Fruit fly (Drosophila melanogaster) whole organism, prepupa: ENCODE results near the gene dock.

ENCODE experiments used
- Blimp-1 ChIP-seq: fragments of 200-800 bp; sonication (Bioruptor generic); optimal IDR thresholded peaks from 3 replicates; lab custom pipeline; 2017; ENCODE audit warnings: missing biosample characterization, missing genetic modification characterization, mild to moderate bottlenecking, moderate library complexity, missing genetic modification reagents
- CG10669 ChIP-seq: fragments of 200-800 bp; sonication (Bioruptor generic); optimal IDR thresholded peaks from 3 replicates; lab custom pipeline; 2018; ENCODE audit warnings: missing biosample characterization, mild to moderate bottlenecking, missing genetic modification characterization, moderate library complexity
- CG11294 ChIP-seq: fragments of 200-800 bp; sonication (Bioruptor generic); IDR thresholded peaks from 2 replicates; pipeline ENCODE4 v1.3.6; 2022; ENCODE audit warnings: missing biosample characterization, missing genetic modification characterization
- CG11762 ChIP-seq: fragments of 200-800 bp; sonication (Bioruptor generic); optimal IDR thresholded peaks from 3 replicates; lab custom pipeline; 2016; ENCODE audit warnings: missing biosample characterization, missing genetic modification characterization; ENCODE audit not compliant: insufficient read depth
- CG11902 ChIP-seq: fragments of 200-800 bp; sonication (Bioruptor generic); optimal IDR thresholded peaks from 3 replicates; lab custom pipeline; 2016; ENCODE audit warnings: missing biosample characterization, missing genetic modification characterization
- CG15336 ChIP-seq: fragments of 200-800 bp; sonication (Bioruptor generic); IDR thresholded peaks from 2 replicates; pipeline ENCODE4 v1.3.6; 2022; ENCODE audit warnings: missing biosample characterization, missing genetic modification characterization
- CG1621 ChIP-seq: fragments of 200-800 bp; sonication (Bioruptor generic); optimal IDR thresholded peaks from 3 replicates; lab custom pipeline; 2018; ENCODE audit warnings: missing biosample characterization, mild to moderate bottlenecking, missing genetic modification characterization
- CG16779 ChIP-seq: fragments of 200-800 bp; sonication (Bioruptor generic); optimal IDR thresholded peaks from 3 replicates; lab custom pipeline; 2017; ENCODE audit warnings: missing biosample characterization, mild to moderate bottlenecking, missing genetic modification characterization
- CG3032 ChIP-seq: fragments of 200-800 bp; optimal IDR thresholded peaks from 2 replicates; lab custom pipeline; 2019; ENCODE audit warnings: missing biosample characterization, mild to moderate bottlenecking, missing genetic modification characterization, moderate library complexity
- CG31627 ChIP-seq: fragments of 200-800 bp; sonication (Bioruptor generic); optimal IDR thresholded peaks from 3 replicates; lab custom pipeline; 2016; ENCODE audit warnings: missing biosample characterization, missing genetic modification characterization
- CG34406 ChIP-seq: fragments of 200-800 bp; sonication (Bioruptor generic); optimal IDR thresholded peaks from 3 replicates; lab custom pipeline; 2016; ENCODE audit warnings: missing biosample characterization, missing genetic modification characterization
- CG3919 ChIP-seq: fragments of 200-800 bp; sonication (Bioruptor generic); optimal IDR thresholded peaks from 3 replicates; lab custom pipeline; 2016; ENCODE audit warnings: missing biosample characterization, missing genetic modification characterization
- CG4318 ChIP-seq: fragments of 200-800 bp; sonication (Bioruptor generic); optimal IDR thresholded peaks from 3 replicates; lab custom pipeline; 2017; ENCODE audit warnings: missing biosample characterization, mild to moderate bottlenecking, missing genetic modification characterization
- CG6163 ChIP-seq: fragments of 200-800 bp; sonication (Bioruptor generic); IDR thresholded peaks from 3 replicates; pipeline ENCODE4 v1.3.6; 2022; ENCODE audit warnings: missing biosample characterization, missing genetic modification characterization
- CG6276 ChIP-seq: fragments of 200-800 bp; sonication (Bioruptor generic); optimal IDR thresholded peaks from 2 replicates; lab custom pipeline; 2017; ENCODE audit warnings: missing biosample characterization, mild to moderate bottlenecking, missing genetic modification characterization
- CG6792 ChIP-seq: fragments of 200-800 bp; sonication (Bioruptor generic); optimal IDR thresholded peaks from 3 replicates; lab custom pipeline; 2016; ENCODE audit warnings: missing biosample characterization, missing genetic modification characterization
- CG6808 ChIP-seq: fragments of 200-800 bp; sonication (Bioruptor generic); optimal IDR thresholded peaks from 3 replicates; lab custom pipeline; 2017; ENCODE audit warnings: missing biosample characterization, missing genetic modification characterization, mild to moderate bottlenecking, moderate library complexity, missing genetic modification reagents
- CG6854 ChIP-seq: fragments of 200-800 bp; sonication (Bioruptor generic); optimal IDR thresholded peaks from 2 replicates; lab custom pipeline; 2017; ENCODE audit warnings: missing biosample characterization, mild to moderate bottlenecking, missing genetic modification characterization
- CG8119 ChIP-seq: fragments of 200-800 bp; sonication (Bioruptor generic); IDR thresholded peaks from 3 replicates; pipeline ENCODE4 v1.3.6; 2022; ENCODE audit warnings: missing biosample characterization, missing genetic modification characterization
- CG9139 ChIP-seq: fragments of 200-800 bp; sonication (Bioruptor generic); optimal IDR thresholded peaks from 3 replicates; lab custom pipeline; 2017; ENCODE audit warnings: missing biosample characterization, mild to moderate bottlenecking, missing genetic modification characterization
- Eip75B ChIP-seq: fragments of 200-800 bp; sonication (Bioruptor generic); optimal IDR thresholded peaks from 3 replicates; lab custom pipeline; 2016; ENCODE audit warnings: missing biosample characterization, missing genetic modification characterization
- Eip78C ChIP-seq: fragments of 200-800 bp; sonication (Bioruptor generic); peaks from one replicate; lab custom pipeline; 2016; ENCODE audit warnings: missing biosample characterization, missing genetic modification characterization
- Eip93F ChIP-seq: fragments of 200-800 bp; sonication (Bioruptor generic); optimal IDR thresholded peaks from 2 replicates; lab custom pipeline; 2016; ENCODE audit warnings: missing biosample characterization, mild to moderate bottlenecking, missing genetic modification characterization
- Ets96B ChIP-seq: fragments of 200-800 bp; optimal IDR thresholded peaks from 2 replicates; lab custom pipeline; 2019; ENCODE audit warnings: missing biosample characterization, mild to moderate bottlenecking, missing genetic modification characterization, moderate library complexity
- Gug ChIP-seq: fragments of 200-800 bp; sonication (Bioruptor generic); IDR thresholded peaks from 2 replicates; pipeline ENCODE4 v1.3.6; 2022; ENCODE audit warnings: missing biosample characterization, missing genetic modification characterization
- Hr38 ChIP-seq: sonication (Bioruptor generic); optimal IDR thresholded peaks from 2 replicates; lab custom pipeline; 2016; ENCODE audit warnings: missing biosample characterization, missing genetic modification characterization
- Hr39 ChIP-seq: fragments of 200-800 bp; sonication (Bioruptor generic); optimal IDR thresholded peaks from 2 replicates; lab custom pipeline; 2016; ENCODE audit warnings: missing biosample characterization, missing genetic modification characterization
- Hr4 ChIP-seq: fragments of 200-800 bp; sonication (Bioruptor generic); optimal IDR thresholded peaks from 3 replicates; lab custom pipeline; 2016; ENCODE audit warnings: missing biosample characterization, missing genetic modification characterization
- Lpt ChIP-seq: fragments of 200-800 bp; sonication (Bioruptor generic); optimal IDR thresholded peaks from 3 replicates; lab custom pipeline; 2016; ENCODE audit warnings: missing biosample characterization, missing genetic modification characterization
- Met ChIP-seq: fragments of 200-800 bp; sonication (Bioruptor generic); optimal IDR thresholded peaks from 3 replicates; lab custom pipeline; 2016; ENCODE audit warnings: missing biosample characterization, missing genetic modification characterization
- OdsH ChIP-seq: fragments of 200-800 bp; sonication (Bioruptor generic); optimal IDR thresholded peaks from 3 replicates; lab custom pipeline; 2016; ENCODE audit warnings: missing biosample characterization, missing genetic modification characterization
- Smox ChIP-seq: fragments of 200-800 bp; sonication (Bioruptor generic); optimal IDR thresholded peaks from 3 replicates; lab custom pipeline; 2016; ENCODE audit warnings: missing biosample characterization, missing genetic modification characterization
- Sox102F ChIP-seq: fragments of 200-800 bp; sonication (Bioruptor generic); optimal IDR thresholded peaks from 2 replicates; lab custom pipeline; 2016; ENCODE audit warnings: missing biosample characterization, mild to moderate bottlenecking, missing genetic modification characterization
- Sox14 ChIP-seq: fragments of 200-800 bp; sonication (Bioruptor generic); optimal IDR thresholded peaks from 3 replicates; lab custom pipeline; 2016; ENCODE audit warnings: missing biosample characterization, missing genetic modification characterization
- Sox15 ChIP-seq: fragments of 200-800 bp; sonication (Bioruptor generic); optimal IDR thresholded peaks from 3 replicates; lab custom pipeline; 2016; ENCODE audit warnings: missing biosample characterization, missing genetic modification characterization
- achi ChIP-seq: fragments of 200-800 bp; sonication (Bioruptor generic); optimal IDR thresholded peaks from 3 replicates; lab custom pipeline; 2016; ENCODE audit warnings: missing biosample characterization, missing genetic modification characterization
- acj6 ChIP-seq: fragments of 200-800 bp; sonication (Bioruptor generic); optimal IDR thresholded peaks from 3 replicates; lab custom pipeline; 2016; ENCODE audit warnings: missing biosample characterization, missing genetic modification characterization
- cyc ChIP-seq: fragments of 200-800 bp; sonication (Bioruptor generic); optimal IDR thresholded peaks from 3 replicates; lab custom pipeline; 2016; ENCODE audit warnings: missing biosample characterization, missing genetic modification characterization
- dac ChIP-seq: fragments of 200-800 bp; sonication (Bioruptor generic); optimal IDR thresholded peaks from 2 replicates; lab custom pipeline; 2017; ENCODE audit warnings: missing biosample characterization, mild to moderate bottlenecking, missing genetic modification characterization
- dsx ChIP-seq: fragments of 200-800 bp; optimal IDR thresholded peaks from 3 replicates; lab custom pipeline; 2019; ENCODE audit warnings: missing biosample characterization, mild to moderate bottlenecking, missing genetic modification characterization, moderate library complexity; ENCODE audit not compliant: poor library complexity, severe bottlenecking
- eg ChIP-seq: fragments of 200-800 bp; sonication (Bioruptor generic); IDR thresholded peaks from 3 replicates; pipeline ENCODE4 v1.3.6; 2022; ENCODE audit warnings: missing biosample characterization, missing genetic modification characterization
- esn ChIP-seq: fragments of 200-800 bp; sonication (Bioruptor generic); optimal IDR thresholded peaks from 2 replicates; lab custom pipeline; 2016; ENCODE audit warnings: missing biosample characterization, mild to moderate bottlenecking, missing genetic modification characterization, moderate library complexity
- fd59A ChIP-seq: fragments of 200-800 bp; sonication (Bioruptor generic); optimal IDR thresholded peaks from 2 replicates; lab custom pipeline; 2017; ENCODE audit warnings: missing biosample characterization, mild to moderate bottlenecking, missing genetic modification characterization, missing genetic modification reagents
- fd85E ChIP-seq: fragments of 200-800 bp; sonication (Bioruptor generic); optimal IDR thresholded peaks from 3 replicates; lab custom pipeline; 2016; ENCODE audit warnings: missing biosample characterization, missing genetic modification characterization
- fkh ChIP-seq: fragments of 200-800 bp; sonication (Bioruptor generic); optimal IDR thresholded peaks from 3 replicates; lab custom pipeline; 2017; ENCODE audit warnings: missing biosample characterization, mild to moderate bottlenecking, missing genetic modification characterization, moderate library complexity
- lz ChIP-seq: fragments of 200-800 bp; sonication (Bioruptor generic); optimal IDR thresholded peaks from 3 replicates; lab custom pipeline; 2016; ENCODE audit warnings: missing biosample characterization, missing genetic modification characterization
- net ChIP-seq: fragments of 200-800 bp; sonication (Bioruptor generic); optimal IDR thresholded peaks from 3 replicates; lab custom pipeline; 2016; ENCODE audit warnings: missing biosample characterization, missing genetic modification characterization
- pdm3 ChIP-seq: fragments of 200-800 bp; sonication (Bioruptor generic); optimal IDR thresholded peaks from 3 replicates; lab custom pipeline; 2016; ENCODE audit warnings: missing biosample characterization, missing genetic modification characterization
- salr ChIP-seq, 2 experiments: fragments of 200-800 bp; sonication (Bioruptor generic); optimal IDR thresholded peaks; 3 replicates each; lab custom pipeline; 2016 to 2018; ENCODE audit warnings: missing biosample characterization in 2 of 2, missing genetic modification characterization in 2 of 2, mild to moderate bottlenecking in 1 of 2
- spab ChIP-seq: fragments of 200-800 bp; sonication (Bioruptor generic); optimal IDR thresholded peaks from 2 replicates; lab custom pipeline; 2017; ENCODE audit warnings: missing biosample characterization, mild to moderate bottlenecking, missing genetic modification characterization, missing genetic modification reagents
- svp ChIP-seq: fragments of 200-800 bp; sonication (Bioruptor generic); peaks from one replicate; lab custom pipeline; 2016; ENCODE audit warnings: missing biosample characterization, missing genetic modification characterization
- topi ChIP-seq: fragments of 200-800 bp; sonication (Bioruptor generic); optimal IDR thresholded peaks from 3 replicates; lab custom pipeline; 2016; ENCODE audit warnings: missing biosample characterization, missing genetic modification characterization

The dock gene

dm6 chr2L:825768-826263 lies at the start of gene dock, which contains the start of gene CG3862:
dock (plus strand) TSS chr2L:825969.
CG3862 (minus strand) TSS chr2L:825861.
- TF ChIP-seq Lpt (GFP tag; lab: Kevin White, UChicago) (peak; percentile 12), CG3919 (GFP tag; lab: Kevin White, UChicago) (peak; percentile 32), CG11902 (GFP tag; lab: Kevin White, UChicago) (no peak), fkh (GFP tag; lab: Kevin White, UChicago) (peak; percentile 66), CG9139 (no peak), pdm3 (peak; percentile 20), CG11762 (no peak), CG6854 (GFP tag; lab: Kevin White, UChicago) (peak; percentile 35), Smox (GFP tag; lab: Kevin White, UChicago) (no peak), dsx (GFP tag; lab: Kevin White, UChicago) (peak; percentile 13), net (GFP tag; lab: Kevin White, UChicago) (no peak), CG3032 (tag; lab: Kevin White, UChicago) (no peak), dac (GFP tag; lab: Kevin White, UChicago) (no peak), Sox14 (peak; percentile 60), CG31627 (GFP tag; lab: Kevin White, UChicago) (peak; percentile 41), Eip78C (GFP tag; lab: Kevin White, UChicago) (peak; percentile 86), Ets96B (tag; lab: Kevin White, UChicago) (no peak), CG6792 (GFP tag; lab: Kevin White, UChicago) (peak; percentile 6), Blimp-1 (GFP tag; lab: Kevin White, UChicago) (no peak), spab (no peak), CG34406 (GFP tag; lab: Kevin White, UChicago) (no peak), Eip75B (GFP tag; lab: Kevin White, UChicago) (peak; percentile 59), CG11294 (GFP tag; lab: Robert Waterston, UW) (no peak), Gug (GFP tag; lab: Robert Waterston, UW) (no peak), eg (GFP tag; lab: Robert Waterston, UW) (peak; percentile 34; the same call in 1 of the 3 replicates), Eip93F (GFP tag; lab: Kevin White, UChicago) (no peak), CG10669 (GFP tag; lab: Kevin White, UChicago) (peak; percentile 9), topi (GFP tag; lab: Kevin White, UChicago) (peak; percentile 38), CG4318 (GFP tag; lab: Kevin White, UChicago) (no peak), Sox102F (GFP tag; lab: Kevin White, UChicago) (no peak), CG6163 (GFP tag; lab: Robert Waterston, UW) (peak; percentile 59; the same call in 1 of the 3 replicates), CG1621 (tag; lab: Kevin White, UChicago) (peak; percentile 26), CG6808 (GFP tag; lab: Kevin White, UChicago) (peak; percentile 55), CG8119 (GFP tag; lab: Robert Waterston, UW) (peak; percentile 30; the same call in 1 of the 3 replicates), Sox15 (GFP tag; lab: Kevin White, UChicago) (no peak), CG6276 (no peak), Hr38 (GFP tag; lab: Kevin White, UChicago) (no peak), lz (GFP tag; lab: Kevin White, UChicago) (peak; percentile 29), CG16779 (tag; lab: Kevin White, UChicago) (peak; percentile 32), Hr4 (no peak), achi (peak; percentile 13), Hr39 (GFP tag; lab: Kevin White, UChicago) (no peak), Met (GFP tag; lab: Kevin White, UChicago) (no peak), acj6 (GFP tag; lab: Kevin White, UChicago) (no peak), cyc (GFP tag; lab: Kevin White, UChicago) (peak; percentile 33), esn (GFP tag; lab: Kevin White, UChicago) (peak; percentile 54), OdsH (GFP tag; lab: Kevin White, UChicago) (no peak), fd59A (GFP tag; lab: Kevin White, UChicago) (no peak), salr (GFP tag; optimal IDR thresholded peaks at IDR 0.05; lab: Kevin White, UChicago) (no peak), CG15336 (peak; percentile 21; the same call in 1 of the 2 replicates), svp (peak; percentile 60), fd85E (GFP tag; lab: Kevin White, UChicago) (no peak)
